Fruit fly (Drosophila melanogaster): ENCODE results near the gene CG16781.

Gene CG16781

DNA sequence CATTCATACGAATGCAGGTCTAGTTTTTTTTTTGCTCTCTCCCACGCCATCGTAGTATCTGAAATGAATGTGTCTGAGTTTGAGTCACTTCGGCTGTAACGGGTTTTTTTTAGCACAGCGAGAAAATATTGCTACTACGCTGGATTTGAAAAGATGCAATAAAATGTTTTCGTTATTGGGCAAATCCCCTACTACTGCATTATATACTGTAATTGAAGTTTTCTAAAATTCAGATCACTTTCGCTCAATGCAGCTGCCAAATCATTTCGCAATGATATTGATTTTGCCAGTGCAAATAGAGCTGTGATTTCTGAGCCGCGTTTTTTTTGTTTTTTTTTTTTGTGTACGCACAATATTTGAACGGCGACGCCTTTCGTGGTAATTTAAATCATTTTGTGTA is 30.9 kb downstream of the CG16781 start (continued):
- TF ChIP-seq HHEX (GFP tag; optimal IDR thresholded peaks at IDR 0.05) (no peak), Mrtf (GFP tag; IDR thresholded peaks at IDR 0.05) (no peak), cg (GFP tag; optimal IDR thresholded peaks at IDR 0.05) (no peak), CG17359 (tag; optimal IDR thresholded peaks at IDR 0.05) (peak; percentile 25), CG13287 (GFP tag; IDR thresholded peaks at IDR 0.05; ENCODE audit: partially characterized antibody) (no peak), Doc3 (GFP tag; IDR thresholded peaks at IDR 0.05; ENCODE audit: partially characterized antibody) (no peak), klu (GFP tag; IDR thresholded peaks at IDR 0.05) (0 out of 2 replicates have a peak, but pooled peaks have one; percentile 26), Dbx (GFP tag; IDR thresholded peaks at IDR 0.05) (no peak), HLH3B (GFP tag; IDR thresholded peaks at IDR 0.05) (peak; percentile 52; the same call in 1 of the 2 replicates), Mes4 (GFP tag; optimal IDR thresholded peaks at IDR 0.05) (no peak), E2f1 (GFP tag; IDR thresholded peaks at IDR 0.05) (peak; percentile 33; the same call in 1 of the 2 replicates), HLHmδ (GFP tag; optimal IDR thresholded peaks at IDR 0.05) (no peak), usp (GFP tag; optimal IDR thresholded peaks at IDR 0.05) (no peak), cad (GFP tag; optimal IDR thresholded peaks at IDR 0.05) (no peak), tgo (GFP tag; IDR thresholded peaks at IDR 0.05) (peak; percentile 53; the same call in 2 of the 3 replicates), disco-r (GFP tag; optimal IDR thresholded peaks at IDR 0.05) (no peak), Atf3 (GFP tag; optimal IDR thresholded peaks at IDR 0.05) (peak; percentile 20), bigmax (GFP tag; optimal IDR thresholded peaks at IDR 0.05) (no peak), MBD-R2 (GFP tag; IDR thresholded peaks at IDR 0.05) (no peak), CG31441 (GFP tag; IDR thresholded peaks at IDR 0.05) (peak; percentile 33; the same call in 1 of the 2 replicates), dimm (GFP tag; IDR thresholded peaks at IDR 0.05) (0 out of 2 replicates have a peak, but pooled peaks have one; percentile 19), CG9727 (GFP tag; optimal IDR thresholded peaks at IDR 0.05) (no peak), Oli (tag; optimal IDR thresholded peaks at IDR 0.05) (peak; percentile 42), CG5953 (GFP tag; IDR thresholded peaks at IDR 0.05) (peak; percentile 74), jumu (GFP tag; optimal IDR thresholded peaks at IDR 0.05) (peak; percentile 31), sima (GFP tag; optimal IDR thresholded peaks at IDR 0.05) (no peak), CG11696 (GFP tag; IDR thresholded peaks at IDR 0.05) (no peak), CHES-1-like (GFP tag; optimal IDR thresholded peaks at IDR 0.05) (peak; percentile 15), CG11085 (GFP tag; IDR thresholded peaks at IDR 0.05) (no peak), pnt (GFP tag; optimal IDR thresholded peaks at IDR 0.05) (peak; percentile 24), slou (GFP tag; optimal IDR thresholded peaks at IDR 0.05) (peak; percentile 7), CG11695 (GFP tag; IDR thresholded peaks at IDR 0.05) (peak; percentile 55; the same call in 2 of the 3 replicates), H2.0 (GFP tag; IDR thresholded peaks at IDR 0.05) (peak; percentile 65), Kr (GFP tag; optimal IDR thresholded peaks at IDR 0.05) (no peak), CG3847 (GFP tag; IDR thresholded peaks at IDR 0.05) (no peak), Ets65A (GFP tag) (peak; percentile 87), nerfin-2 (GFP tag; IDR thresholded peaks at IDR 0.05; ENCODE audit: partially characterized antibody) (no peak), sqz (GFP tag; optimal IDR thresholded peaks at IDR 0.05) (peak; percentile 1), CG18764 (GFP tag; optimal IDR thresholded peaks at IDR 0.05) (peak; percentile 33), CG10209 (GFP tag; optimal IDR thresholded peaks at IDR 0.05) (peak; percentile 24), HLH54F (GFP tag; optimal IDR thresholded peaks at IDR 0.05) (peak; percentile 30), B-H1 (GFP tag; IDR thresholded peaks at IDR 0.05) (peak; percentile 11; the same call in 1 of the 3 replicates), Six4 (GFP tag; optimal IDR thresholded peaks at IDR 0.05) (no peak), unpg (GFP tag; optimal IDR thresholded peaks at IDR 0.05) (peak; percentile 38), BtbVII (GFP tag; optimal IDR thresholded peaks at IDR 0.05) (no peak), cato (GFP tag; optimal IDR thresholded peaks at IDR 0.05; ENCODE audit: borderline replicate concordance) (no peak), CG7987 (GFP tag; optimal IDR thresholded peaks at IDR 0.05) (no peak), nom (GFP tag; optimal IDR thresholded peaks at IDR 0.05) (no peak), salm (tag; optimal IDR thresholded peaks at IDR 0.05) (no peak), CG34422 (GFP tag; IDR thresholded peaks at IDR 0.05) (0 out of 3 replicates have a peak, but pooled peaks have one; percentile 41), CG3281 (GFP tag; optimal IDR thresholded peaks at IDR 0.05) (no peak), Sin3A (optimal IDR thresholded peaks at IDR 0.05) (no peak)
